Fruit fly (Drosophila melanogaster) whole organism, prepupa: ENCODE measurements around the gene CG4704.

Experiments
- Ets96B ChIP-seq: fragments of 200-800 bp; optimal IDR thresholded peaks from 2 replicates; lab custom pipeline; 2019; ENCODE audit warnings: missing biosample characterization, mild to moderate bottlenecking, missing genetic modification characterization, moderate library complexity
- dsx ChIP-seq: fragments of 200-800 bp; optimal IDR thresholded peaks from 3 replicates; lab custom pipeline; 2019; ENCODE audit warnings: missing biosample characterization, mild to moderate bottlenecking, missing genetic modification characterization, moderate library complexity; ENCODE audit not compliant: poor library complexity, severe bottlenecking

- TF ChIP-seq dsx (GFP tag; lab: Kevin White, UChicago) (no peak), Ets96B (no peak)
Measured at dm6 chr3R:22839257-22839656, 6.8 kb downstream of the CG4704 start.
